Fruit fly (Drosophila melanogaster) whole organism, pupa: ENCODE results near the gene osk.

Source experiments
- CG10348 ChIP-seq: fragments of 200-800 bp; sonication (Bioruptor generic); IDR thresholded peaks from 2 replicates; pipeline ENCODE4 v1.3.6; 2022; ENCODE audit warnings: missing biosample characterization, missing genetic modification characterization
- CG12605 ChIP-seq: fragments of 200-800 bp; sonication (Bioruptor generic); IDR thresholded peaks from 2 replicates; pipeline ENCODE4 v1.3.6; 2022; ENCODE audit warnings: missing biosample characterization, missing genetic modification characterization
- CG13204 ChIP-seq: fragments of 200-800 bp; sonication (Bioruptor generic); optimal IDR thresholded peaks from 2 replicates; lab custom pipeline; 2018; ENCODE audit warnings: missing biosample characterization, mild to moderate bottlenecking, missing genetic modification characterization, moderate library complexity
- CG14655 ChIP-seq: fragments of 200-800 bp; sonication (Bioruptor generic); optimal IDR thresholded peaks from 3 replicates; lab custom pipeline; 2017; ENCODE audit warnings: mild to moderate bottlenecking, missing biosample characterization, missing genetic modification reagents, missing genetic modification characterization
- CG15710 ChIP-seq: fragments of 200-800 bp; sonication (Bioruptor generic); optimal IDR thresholded peaks from 2 replicates; lab custom pipeline; 2018; ENCODE audit warnings: missing biosample characterization, mild to moderate bottlenecking, missing genetic modification characterization, moderate library complexity
- CG17806 ChIP-seq: fragments of 200-800 bp; sonication (Bioruptor generic); optimal IDR thresholded peaks from 2 replicates; lab custom pipeline; 2018; ENCODE audit warnings: missing biosample characterization, mild to moderate bottlenecking, missing genetic modification characterization, moderate library complexity
- CG32121 ChIP-seq: fragments of 200-800 bp; sonication (Bioruptor generic); IDR thresholded peaks from 2 replicates; pipeline ENCODE4 v1.3.6; 2022; ENCODE audit warnings: missing biosample characterization, missing genetic modification characterization
- CG34367 ChIP-seq: fragments of 200-800 bp; sonication (Bioruptor generic); optimal IDR thresholded peaks from 2 replicates; lab custom pipeline; 2018; ENCODE audit warnings: missing biosample characterization, mild to moderate bottlenecking, missing genetic modification characterization
- CG4496 ChIP-seq: fragments of 200-800 bp; sonication (Bioruptor generic); IDR thresholded peaks from 3 replicates; pipeline ENCODE4 v1.3.6; 2022; ENCODE audit warnings: missing biosample characterization, missing genetic modification characterization
- CG8159 ChIP-seq: fragments of 200-800 bp; sonication (Bioruptor generic); optimal IDR thresholded peaks from 3 replicates; lab custom pipeline; 2018; ENCODE audit warnings: missing biosample characterization, mild to moderate bottlenecking, missing genetic modification characterization, moderate library complexity
- CG8301 ChIP-seq: fragments of 200-800 bp; sonication (Bioruptor generic); optimal IDR thresholded peaks from 2 replicates; lab custom pipeline; 2018; ENCODE audit warnings: missing biosample characterization, mild to moderate bottlenecking, missing genetic modification characterization
- CG9948 ChIP-seq: fragments of 200-800 bp; sonication (Bioruptor generic); optimal IDR thresholded peaks from 2 replicates; lab custom pipeline; 2018; ENCODE audit warnings: missing biosample characterization, mild to moderate bottlenecking, missing genetic modification characterization, moderate library complexity
- D1 ChIP-seq: fragments of 200-800 bp; sonication (Bioruptor generic); optimal IDR thresholded peaks from 2 replicates; lab custom pipeline; 2018; ENCODE audit warnings: missing biosample characterization, mild to moderate bottlenecking, missing genetic modification characterization, moderate library complexity
- EcR ChIP-seq: fragments of 200-800 bp; sonication (Bioruptor generic); optimal IDR thresholded peaks from 3 replicates; lab custom pipeline; 2019; ENCODE audit warnings: missing biosample characterization, missing genetic modification characterization, mild to moderate bottlenecking, moderate library complexity, missing genetic modification reagents
- Ets98B ChIP-seq: fragments of 200-800 bp; sonication (Bioruptor generic); IDR thresholded peaks from 2 replicates; pipeline ENCODE4 v1.3.6; 2022; ENCODE audit warnings: missing biosample characterization, missing genetic modification characterization
- Pif1A ChIP-seq: fragments of 200-800 bp; sonication (Bioruptor generic); optimal IDR thresholded peaks from 3 replicates; lab custom pipeline; 2016; ENCODE audit warnings: missing biosample characterization, missing genetic modification characterization
- Pif1B ChIP-seq: fragments of 200-800 bp; sonication (Bioruptor generic); optimal IDR thresholded peaks from 3 replicates; lab custom pipeline; 2016; ENCODE audit warnings: missing biosample characterization, missing genetic modification characterization
- Snoo ChIP-seq: fragments of 200-800 bp; sonication (Bioruptor generic); optimal IDR thresholded peaks from 3 replicates; lab custom pipeline; 2017; ENCODE audit warnings: missing biosample characterization, mild to moderate bottlenecking, missing genetic modification characterization, inconsistent platforms
- fd96Ca ChIP-seq: fragments of 200-800 bp; sonication (Bioruptor generic); IDR thresholded peaks from 3 replicates; pipeline ENCODE4 v1.3.6; 2022; ENCODE audit warnings: missing biosample characterization, missing genetic modification characterization
- gl ChIP-seq: fragments of 200-800 bp; sonication (Bioruptor generic); optimal IDR thresholded peaks from 2 replicates; lab custom pipeline; 2018; ENCODE audit warnings: missing biosample characterization, mild to moderate bottlenecking, missing genetic modification characterization
- rn ChIP-seq: fragments of 200-800 bp; sonication (Bioruptor generic); IDR thresholded peaks from 2 replicates; pipeline ENCODE4 v1.3.6; 2022; ENCODE audit warnings: missing biosample characterization, missing genetic modification characterization

Gene osk

dm6 chr3R:8944866-8945265 lies 9.9 kb downstream of the osk start, which contains the start of gene CG11964:
TSS of gene CG11964 (minus strand) at chr3R:8945020.
- TF ChIP-seq CG12605 (GFP tag; lab: Robert Waterston, UW) (no peak), Pif1B (GFP tag; lab: Kevin White, UChicago) (no peak), fd96Ca (GFP tag; lab: Robert Waterston, UW) (no peak), Ets98B (GFP tag; lab: Robert Waterston, UW) (peak; percentile 55), CG8159 (tag; lab: Kevin White, UChicago) (peak; percentile 32), CG14655 (GFP tag; lab: Kevin White, UChicago) (no peak), CG15710 (no peak), rn (GFP tag; lab: Robert Waterston, UW) (no peak), CG32121 (GFP tag; lab: Robert Waterston, UW) (peak; percentile 28; the same call in 1 of the 2 replicates), CG4496 (GFP tag; lab: Robert Waterston, UW) (peak; percentile 30; the same call in 1 of the 3 replicates), EcR (GFP tag; lab: Kevin White, UChicago) (no peak), CG17806 (tag; lab: Kevin White, UChicago) (peak; percentile 7), CG13204 (no peak), D1 (tag; lab: Kevin White, UChicago) (peak; percentile 91)

- TF ChIP-seq CG32121 (GFP tag; lab: Robert Waterston, UW), result peak; percentile 81
- TF ChIP-seq CG4496 (GFP tag; lab: Robert Waterston, UW), result peak; percentile 83
- peak; percentile 86 for TF ChIP-seq Pif1A (GFP tag; lab: Kevin White, UChicago)
- peak; percentile 89 for TF ChIP-seq CG14655 (GFP tag; lab: Kevin White, UChicago)
- TF ChIP-seq CG34367 (tag; lab: Kevin White, UChicago), result peak; percentile 79
- peak; percentile 37; the same call in 1 of the 2 replicates for TF ChIP-seq CG10348
- peak; percentile 84 for TF ChIP-seq CG12605 (GFP tag; lab: Robert Waterston, UW)
- peak; percentile 95 for TF ChIP-seq Pif1B (GFP tag; lab: Kevin White, UChicago)
- TF ChIP-seq EcR (GFP tag; lab: Kevin White, UChicago), result peak; percentile 87
- peak; percentile 52 for TF ChIP-seq gl (tag; lab: Kevin White, UChicago)
- peak; percentile 78 for TF ChIP-seq Ets98B (GFP tag; lab: Robert Waterston, UW)
- TF ChIP-seq CG15710, result peak; percentile 92
- peak; percentile 88 for TF ChIP-seq Snoo
- TF ChIP-seq CG17806 (tag; lab: Kevin White, UChicago), result peak; percentile 84
- TF ChIP-seq CG9948 (tag; lab: Kevin White, UChicago), result peak; percentile 82
- TF ChIP-seq CG13204, result peak; percentile 85
- peak; percentile 94 for TF ChIP-seq CG8159 (tag; lab: Kevin White, UChicago)
- TF ChIP-seq rn (GFP tag; lab: Robert Waterston, UW), result peak; percentile 57
- TF ChIP-seq fd96Ca (GFP tag; lab: Robert Waterston, UW), result peak; percentile 79
- TF ChIP-seq D1 (tag; lab: Kevin White, UChicago), result peak; percentile 74
- TF ChIP-seq CG8301 (tag; lab: Kevin White, UChicago), result peak; percentile 93
These were observed 10.8 kb downstream of the osk start for dm6 chr3R:8945502-8946324.

dm6 chr3R:8946429-8946828 lies 11.5 kb downstream of the osk start:
- TF ChIP-seq CG15710, result no peak

dm6 chr3R:8947757-8948428 lies 13.0 kb downstream of the osk start:
- TF ChIP-seq Ets98B (GFP tag; lab: Robert Waterston, UW) (peak; percentile 19; the same call in 1 of the 2 replicates), EcR (GFP tag; lab: Kevin White, UChicago) (no peak), CG9948 (tag; lab: Kevin White, UChicago) (peak; percentile 33), CG14655 (GFP tag; lab: Kevin White, UChicago) (peak; percentile 35), CG8301 (tag; lab: Kevin White, UChicago) (peak; percentile 59), CG15710 (peak; percentile 24), CG13204 (no peak), CG12605 (GFP tag; lab: Robert Waterston, UW) (no peak; the same call in 1 of the 2 replicates), rn (GFP tag; lab: Robert Waterston, UW) (no peak), CG8159 (tag; lab: Kevin White, UChicago) (peak; percentile 31), gl (tag; lab: Kevin White, UChicago) (no peak), Pif1B (GFP tag; lab: Kevin White, UChicago) (no peak), CG17806 (tag; lab: Kevin White, UChicago) (peak; percentile 14), fd96Ca (GFP tag; lab: Robert Waterston, UW) (no peak)
- TF ChIP-seq, all 21 proteins: peak for 7

- TF ChIP-seq CG15710 (no peak), CG8301 (tag; lab: Kevin White, UChicago) (peak; percentile 49), Pif1A (GFP tag; lab: Kevin White, UChicago) (no peak), CG9948 (tag; lab: Kevin White, UChicago) (peak; percentile 9), CG14655 (GFP tag; lab: Kevin White, UChicago) (peak; percentile 43), CG34367 (tag; lab: Kevin White, UChicago) (no peak), CG12605 (GFP tag; lab: Robert Waterston, UW) (no peak)
These were observed 13.9 kb downstream of the osk start for dm6 chr3R:8948855-8949254.
